Worm (Caenorhabditis elegans) whole organism, L4/young adult: ENCODE data around the gene B0336.7.

Source experiments
- W03F9.2 ChIP-seq: fragments of 150-350 bp; optimal IDR thresholded peaks from 2 replicates; lab custom pipeline; 2014; ENCODE audit warnings: missing biosample characterization, missing genetic modification characterization
- dao-5 ChIP-seq: sonication (generic microtip); optimal IDR thresholded peaks from 2 replicates; lab custom pipeline; 2016; ENCODE audit warnings: missing genotype, missing genetic modification characterization, moderate library complexity, missing compliant biosample characterization
- him-1 ChIP-seq: sonication (generic microtip); optimal IDR thresholded peaks from 2 replicates; lab custom pipeline; 2016; ENCODE audit warnings: missing genotype, missing genetic modification reagents, missing genetic modification characterization, missing compliant biosample characterization

- TF ChIP-seq him-1 (tag; lab: Kevin White, UChicago) (no peak), W03F9.2 (no peak), dao-5 (no peak)
Measured at ce11 chrIII:5719105-5719831, 22.1 kb upstream of the B0336.7 start.
